Fruit fly (Drosophila melanogaster) whole organism, embryonic: ENCODE data around the gene CG10959.

Experiments used
- Adf1 ChIP-seq: fragments of 200-800 bp; sonication (Bioruptor generic); IDR thresholded peaks from 2 replicates; pipeline ENCODE4 v1.3.6; 2022; ENCODE audit warnings: missing biosample characterization, missing genetic modification characterization
- BEAF-32 ChIP-seq: fragments of 200-800 bp; sonication (Bioruptor generic); optimal IDR thresholded peaks from 3 replicates; lab custom pipeline; 2017; ENCODE audit warnings: missing biosample characterization, missing genetic modification characterization, mild to moderate bottlenecking, moderate library complexity, missing genetic modification reagents
- C15 ChIP-seq: fragments of 200-800 bp; sonication (Bioruptor generic); IDR thresholded peaks from 3 replicates; pipeline ENCODE4 v1.3.6; 2022; ENCODE audit warnings: missing biosample characterization, missing genetic modification characterization
- CG1024 ChIP-seq: fragments of 200-800 bp; sonication (Bioruptor generic); IDR thresholded peaks from 2 replicates; pipeline ENCODE4 v1.3.6; 2022; ENCODE audit warnings: missing biosample characterization, missing genetic modification characterization
- CG13287 ChIP-seq: fragments of 200-800 bp; sonication (Bioruptor generic); IDR thresholded peaks from 2 replicates; pipeline ENCODE4 v1.3.6; 2022; ENCODE audit warnings: missing biosample characterization, missing genetic modification characterization; ENCODE audit not compliant: partially characterized antibody
- CG13424 ChIP-seq: fragments of 200-800 bp; sonication (Bioruptor generic); optimal IDR thresholded peaks from 2 replicates; lab custom pipeline; 2019; ENCODE audit warnings: missing biosample characterization, mild to moderate bottlenecking, missing genetic modification characterization, moderate library complexity
- CG13624 ChIP-seq: fragments of 200-800 bp; sonication (Bioruptor generic); optimal IDR thresholded peaks from 2 replicates; lab custom pipeline; 2016; ENCODE audit warnings: missing biosample characterization, missing genetic modification characterization
- CG14710 ChIP-seq: fragments of 200-800 bp; sonication (Bioruptor generic); optimal IDR thresholded peaks from 3 replicates; lab custom pipeline; 2019; ENCODE audit warnings: missing biosample characterization, mild to moderate bottlenecking, missing genetic modification characterization, moderate library complexity
- CG14860 ChIP-seq: fragments of 200-800 bp; sonication (Bioruptor generic); IDR thresholded peaks from 3 replicates; pipeline ENCODE4 v1.3.6; 2022; ENCODE audit warnings: missing biosample characterization, missing genetic modification characterization; ENCODE audit not compliant: partially characterized antibody
- CG15514 ChIP-seq: fragments of 200-800 bp; sonication (Bioruptor generic); optimal IDR thresholded peaks from 3 replicates; lab custom pipeline; 2017; ENCODE audit warnings: missing biosample characterization, missing genetic modification characterization, mild to moderate bottlenecking, moderate library complexity, missing genetic modification reagents
- CG1603 ChIP-seq: fragments of 200-800 bp; sonication (Bioruptor generic); optimal IDR thresholded peaks from 2 replicates; lab custom pipeline; 2019; ENCODE audit warnings: missing biosample characterization, mild to moderate bottlenecking, missing genetic modification characterization, moderate library complexity
- CG17385 ChIP-seq: fragments of 200-800 bp; sonication (Bioruptor generic); optimal IDR thresholded peaks from 3 replicates; lab custom pipeline; 2018; ENCODE audit warnings: missing biosample characterization, mild to moderate bottlenecking, missing genetic modification characterization
- CG18619 ChIP-seq: fragments of 200-800 bp; sonication (Bioruptor generic); optimal IDR thresholded peaks from 3 replicates; lab custom pipeline; 2017; ENCODE audit warnings: missing biosample characterization, mild to moderate bottlenecking, missing genetic modification characterization
- CG2875 ChIP-seq: fragments of 200-800 bp; sonication (Bioruptor generic); optimal IDR thresholded peaks from 2 replicates; lab custom pipeline; 2017; ENCODE audit warnings: missing biosample characterization, mild to moderate bottlenecking, missing genetic modification characterization, missing genetic modification reagents
- CG2889 ChIP-seq: fragments of 200-800 bp; sonication (Bioruptor generic); IDR thresholded peaks from 3 replicates; pipeline ENCODE4 v1.3.6; 2022; ENCODE audit warnings: missing biosample characterization, missing genetic modification characterization
- CG31388 ChIP-seq: fragments of 200-800 bp; sonication (Bioruptor generic); optimal IDR thresholded peaks from 2 replicates; lab custom pipeline; 2016; ENCODE audit warnings: missing biosample characterization, missing genetic modification characterization
- CG32772 ChIP-seq: fragments of 200-800 bp; sonication (Bioruptor generic); IDR thresholded peaks from 2 replicates; pipeline ENCODE4 v1.3.6; 2022; ENCODE audit warnings: missing biosample characterization, missing genetic modification characterization
- CG9609 ChIP-seq: fragments of 200-800 bp; sonication (Bioruptor generic); optimal IDR thresholded peaks from 3 replicates; lab custom pipeline; 2016; ENCODE audit warnings: missing biosample characterization, missing genetic modification characterization
- CG9797 ChIP-seq: fragments of 200-800 bp; sonication (Bioruptor generic); optimal IDR thresholded peaks from 3 replicates; lab custom pipeline; 2018; ENCODE audit warnings: missing biosample characterization, mild to moderate bottlenecking, missing genetic modification characterization
- CG9932 ChIP-seq: fragments of 200-800 bp; sonication (Bioruptor generic); IDR thresholded peaks from 2 replicates; pipeline ENCODE4 v1.3.6; 2022; ENCODE audit warnings: missing biosample characterization, missing genetic modification characterization
- Chrac-16 ChIP-seq: fragments of 200-800 bp; sonication (Bioruptor generic); optimal IDR thresholded peaks from 3 replicates; lab custom pipeline; 2016; ENCODE audit warnings: missing biosample characterization, missing genetic modification characterization
- D ChIP-seq, 2 experiments: fragments of 200-800 bp in 1 of 2; fragments of >200 bp in 1 of 2; sonication (Bioruptor generic) in 1 of 2; optimal IDR thresholded peaks; 2 replicates in 1 of 2; 3 replicates in 1 of 2; lab custom pipeline; 2017; ENCODE audit warnings: mild to moderate bottlenecking in 1 of 2, missing biosample characterization in 1 of 2, missing genetic modification characterization in 1 of 2, missing genetic modification reagents in 1 of 2
- Dek ChIP-seq: fragments of 200-800 bp; sonication (Bioruptor generic); optimal IDR thresholded peaks from 3 replicates; lab custom pipeline; 2019; ENCODE audit warnings: missing biosample characterization, mild to moderate bottlenecking, missing genetic modification characterization, moderate library complexity
- Dp ChIP-seq: fragments of 200-800 bp; sonication (Bioruptor generic); optimal IDR thresholded peaks from 2 replicates; lab custom pipeline; 2018; ENCODE audit warnings: missing biosample characterization, mild to moderate bottlenecking, missing genetic modification characterization, moderate library complexity
- ERR ChIP-seq: fragments of 200-800 bp; sonication (Bioruptor generic); optimal IDR thresholded peaks from 2 replicates; lab custom pipeline; 2016; ENCODE audit warnings: missing biosample characterization, missing genetic modification characterization
- Nf-YA ChIP-seq: fragments of 200-800 bp; sonication (Bioruptor generic); IDR thresholded peaks from 2 replicates; pipeline ENCODE4 v1.3.6; 2022; ENCODE audit warnings: missing biosample characterization, missing genetic modification characterization
- Pdp1 ChIP-seq, 2 experiments: fragments of 200-800 bp; sonication (Bioruptor generic); optimal IDR thresholded peaks; 3 replicates each; lab custom pipeline; 2016; ENCODE audit warnings: missing biosample characterization in 2 of 2, missing genetic modification characterization in 2 of 2, mild to moderate bottlenecking in 1 of 2, moderate library complexity in 1 of 2
- Sin3A ChIP-seq: fragments of >200 bp; optimal IDR thresholded peaks from 2 replicates; lab custom pipeline; 2018
- Vsx1 ChIP-seq: fragments of 200-800 bp; sonication (Bioruptor generic); optimal IDR thresholded peaks from 2 replicates; lab custom pipeline; 2017; ENCODE audit warnings: missing biosample characterization, mild to moderate bottlenecking, missing genetic modification characterization, missing genetic modification reagents
- ac ChIP-seq: fragments of 200-800 bp; sonication (Bioruptor generic); optimal IDR thresholded peaks from 3 replicates; lab custom pipeline; 2017; ENCODE audit warnings: missing biosample characterization, mild to moderate bottlenecking, missing genetic modification characterization
- ase ChIP-seq: fragments of 200-800 bp; sonication (Bioruptor generic); IDR thresholded peaks from 3 replicates; pipeline ENCODE4 v1.3.6; 2022; ENCODE audit warnings: missing biosample characterization, missing genetic modification characterization
- ato ChIP-seq: fragments of 200-800 bp; sonication (Bioruptor generic); IDR thresholded peaks from 2 replicates; pipeline ENCODE4 v1.3.6; 2022; ENCODE audit warnings: missing biosample characterization, missing genetic modification characterization; ENCODE audit not compliant: partially characterized antibody
- crp ChIP-seq, 2 experiments: fragments of 200-800 bp; sonication (Bioruptor generic); optimal IDR thresholded peaks; 2 replicates in 1 of 2; 3 replicates in 1 of 2; lab custom pipeline; 2017; ENCODE audit warnings: missing biosample characterization in 2 of 2, missing genetic modification characterization in 2 of 2, mild to moderate bottlenecking in 1 of 2, moderate library complexity in 1 of 2
- dmrt11E ChIP-seq: fragments of 200-800 bp; sonication (Bioruptor generic); optimal IDR thresholded peaks from 3 replicates; lab custom pipeline; 2018; ENCODE audit warnings: missing biosample characterization, mild to moderate bottlenecking, missing genetic modification characterization, moderate library complexity
- exex ChIP-seq: fragments of 200-800 bp; sonication (Bioruptor generic); optimal IDR thresholded peaks from 4 replicates; lab custom pipeline; 2018; ENCODE audit warnings: missing biosample characterization, mild to moderate bottlenecking, missing genetic modification characterization, moderate library complexity
- fd3F ChIP-seq: fragments of 200-800 bp; sonication (Bioruptor generic); optimal IDR thresholded peaks from 2 replicates; lab custom pipeline; 2018; ENCODE audit warnings: missing biosample characterization, mild to moderate bottlenecking, missing genetic modification characterization, moderate library complexity
- grau ChIP-seq: fragments of 200-800 bp; optimal IDR thresholded peaks from 3 replicates; lab custom pipeline; 2019; ENCODE audit warnings: missing biosample characterization, mild to moderate bottlenecking, missing genetic modification characterization, moderate library complexity
- hbn ChIP-seq: fragments of 200-800 bp; sonication (Bioruptor generic); IDR thresholded peaks from 2 replicates; pipeline ENCODE4 v1.3.6; 2022; ENCODE audit warnings: missing biosample characterization, missing genetic modification characterization; ENCODE audit not compliant: partially characterized antibody
- jing ChIP-seq: fragments of 200-800 bp; sonication (Bioruptor generic); optimal IDR thresholded peaks from 2 replicates; lab custom pipeline; 2018; ENCODE audit warnings: missing biosample characterization, mild to moderate bottlenecking, missing genetic modification characterization
- jumu ChIP-seq: fragments of 200-800 bp; sonication (Bioruptor generic); optimal IDR thresholded peaks from 3 replicates; lab custom pipeline; 2016; ENCODE audit warnings: missing biosample characterization, missing genetic modification characterization
- lmd ChIP-seq: fragments of 200-800 bp; sonication (Bioruptor generic); IDR thresholded peaks from 2 replicates; pipeline ENCODE4 v1.3.6; 2022; ENCODE audit warnings: missing biosample characterization, missing genetic modification characterization
- org-1 ChIP-seq: fragments of 200-800 bp; sonication (Bioruptor generic); optimal IDR thresholded peaks from 2 replicates; lab custom pipeline; 2017; ENCODE audit warnings: missing biosample characterization, missing genetic modification characterization
- pzg ChIP-seq: fragments of 200-800 bp; sonication (Bioruptor generic); optimal IDR thresholded peaks from 3 replicates; lab custom pipeline; 2018; ENCODE audit warnings: missing biosample characterization, mild to moderate bottlenecking, missing genetic modification characterization, moderate library complexity
- sim ChIP-seq: fragments of 200-800 bp; sonication (Bioruptor generic); IDR thresholded peaks from 2 replicates; pipeline ENCODE4 v1.3.6; 2022; ENCODE audit warnings: missing biosample characterization, missing genetic modification characterization
- ssp ChIP-seq: fragments of 200-800 bp; sonication (Bioruptor generic); IDR thresholded peaks from 2 replicates; pipeline ENCODE4 v1.3.6; 2022; ENCODE audit warnings: missing biosample characterization, missing genetic modification characterization
- stwl ChIP-seq: fragments of 200-800 bp; sonication (Bioruptor generic); optimal IDR thresholded peaks from 3 replicates; lab custom pipeline; 2018; ENCODE audit warnings: missing biosample characterization, mild to moderate bottlenecking, missing genetic modification characterization, moderate library complexity
- tap ChIP-seq: fragments of 200-800 bp; optimal IDR thresholded peaks from 3 replicates; lab custom pipeline; 2019; ENCODE audit warnings: missing biosample characterization, mild to moderate bottlenecking, missing genetic modification characterization, moderate library complexity
- trem ChIP-seq: fragments of 200-800 bp; optimal IDR thresholded peaks from 3 replicates; lab custom pipeline; 2019; ENCODE audit warnings: missing biosample characterization, mild to moderate bottlenecking, missing genetic modification characterization, moderate library complexity
- tx ChIP-seq: fragments of 200-800 bp; sonication (Bioruptor generic); optimal IDR thresholded peaks from 2 replicates; lab custom pipeline; 2016; ENCODE audit warnings: missing biosample characterization, missing genetic modification characterization
- vvl ChIP-seq: fragments of 200-800 bp; sonication (Bioruptor generic); IDR thresholded peaks from 2 replicates; pipeline ENCODE4 v1.3.6; 2022; ENCODE audit warnings: missing biosample characterization, missing genetic modification characterization

The CG10959 gene

dm6 chrX:8120939-8121338 lies 27.6 kb upstream of the CG10959 start, which contains the start of gene CG2260 (continued):
- TF ChIP-seq CG9609 (GFP tag; lab: Kevin White, UChicago) (no peak), Nf-YA (no peak), dmrt11E (tag; lab: Kevin White, UChicago) (no peak), grau (tag; lab: Kevin White, UChicago) (no peak), CG14710 (tag; lab: Kevin White, UChicago) (peak; percentile 18), CG1603 (tag; lab: Kevin White, UChicago) (peak; percentile 31), BEAF-32 (GFP tag; lab: Kevin White, UChicago) (peak; percentile 43), CG17385 (GFP tag; lab: Kevin White, UChicago) (peak; percentile 95), CG18619 (GFP tag; lab: Kevin White, UChicago) (no peak), pzg (GFP tag; lab: Kevin White, UChicago) (peak; percentile 70), hbn (GFP tag; lab: Robert Waterston, UW) (peak; percentile 20; the same call in 1 of the 2 replicates), ato (GFP tag; lab: Robert Waterston, UW) (no peak), exex (tag; lab: Kevin White, UChicago) (no peak), Pdp1 (GFP tag; optimal IDR thresholded peaks at IDR 0.05; lab: Kevin White, UChicago) (no peak), CG13424 (tag; lab: Kevin White, UChicago) (no peak), jing (GFP tag; lab: Kevin White, UChicago) (no peak), CG13287 (GFP tag; lab: Robert Waterston, UW) (peak; percentile 27; the same call in 1 of the 2 replicates), fd3F (GFP tag; lab: Kevin White, UChicago) (no peak), Dp (GFP tag; lab: Kevin White, UChicago) (peak; percentile 92), lmd (no peak), Chrac-16 (GFP tag; lab: Kevin White, UChicago) (no peak), CG31388 (GFP tag; lab: Kevin White, UChicago) (no peak), crp (GFP tag; optimal IDR thresholded peaks at IDR 0.05; lab: Kevin White, UChicago) (peak; percentile 41 to 91), trem (peak; percentile 12), ssp (no peak), org-1 (no peak), CG9932 (GFP tag; lab: Robert Waterston, UW) (no peak), CG14860 (no peak), jumu (GFP tag; lab: Kevin White, UChicago) (no peak), Vsx1 (GFP tag; lab: Kevin White, UChicago) (no peak), ase (no peak), CG32772 (GFP tag; lab: Robert Waterston, UW) (no peak), ERR (GFP tag; lab: Kevin White, UChicago) (no peak), Sin3A (lab: Kevin White, UChicago) (peak; percentile 8), stwl (tag; lab: Kevin White, UChicago) (peak; percentile 52), CG2875 (GFP tag; lab: Kevin White, UChicago) (no peak), CG15514 (GFP tag; lab: Kevin White, UChicago) (peak; percentile 75), vvl (peak; percentile 85), CG9797 (GFP tag; lab: Kevin White, UChicago) (peak; percentile 74), sim (GFP tag; lab: Robert Waterston, UW) (no peak), tap (tag; lab: Kevin White, UChicago) (no peak), Adf1 (GFP tag; lab: Robert Waterston, UW) (no peak), Dek (tag; lab: Kevin White, UChicago) (no peak), D (optimal IDR thresholded peaks at IDR 0.05; lab: Kevin White, UChicago) (no peak), D (GFP tag; optimal IDR thresholded peaks at IDR 0.05; lab: Kevin White, UChicago) (no peak), CG1024 (GFP tag; lab: Robert Waterston, UW) (no peak), ac (no peak), CG13624 (GFP tag; lab: Kevin White, UChicago) (no peak), C15 (GFP tag; lab: Robert Waterston, UW) (no peak), tx (GFP tag; lab: Kevin White, UChicago) (no peak), CG2889 (GFP tag; lab: Robert Waterston, UW) (no peak)
